Worm (Caenorhabditis elegans): ENCODE data around the gene nas-23.

DNA sequence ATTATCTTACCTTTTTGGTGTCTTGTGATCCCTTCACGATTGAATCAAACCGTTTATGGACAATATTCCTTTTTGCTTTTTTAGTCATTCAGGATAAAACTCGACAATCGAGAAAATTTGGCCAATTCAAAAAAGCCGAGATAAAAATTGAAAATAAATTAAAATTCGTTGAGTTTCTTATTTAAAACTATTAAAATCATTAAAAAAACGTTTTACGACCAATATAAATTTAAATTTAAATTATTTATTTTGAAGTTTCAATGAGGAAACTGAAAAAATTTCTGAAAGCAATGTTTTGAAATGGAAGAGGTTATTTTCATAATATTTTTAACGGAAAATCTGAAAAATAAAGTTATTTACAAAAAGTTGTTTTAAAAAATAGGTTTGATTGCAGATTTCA, 29.8 kb upstream of the nas-23 start, which contains the start of gene ZK1290.15:
- TF ChIP-seq ama-1 (optimal IDR thresholded peaks at IDR 0.05) (no peak), scrt-1 (GFP tag; IDR thresholded peaks at IDR 0.05) (no peak), pes-1 (GFP tag; IDR thresholded peaks at IDR 0.05) (no peak), aly-1 (tag; optimal IDR thresholded peaks at IDR 0.05) (no peak), hmbx-1 (tag; optimal IDR thresholded peaks at IDR 0.05) (no peak), ets-7 (tag; optimal IDR thresholded peaks at IDR 0.05) (no peak)

Data from whole organism, early embryonic.